Fruit fly (Drosophila melanogaster): ENCODE data around the gene Ilp8.

Gene Ilp8

DNA sequence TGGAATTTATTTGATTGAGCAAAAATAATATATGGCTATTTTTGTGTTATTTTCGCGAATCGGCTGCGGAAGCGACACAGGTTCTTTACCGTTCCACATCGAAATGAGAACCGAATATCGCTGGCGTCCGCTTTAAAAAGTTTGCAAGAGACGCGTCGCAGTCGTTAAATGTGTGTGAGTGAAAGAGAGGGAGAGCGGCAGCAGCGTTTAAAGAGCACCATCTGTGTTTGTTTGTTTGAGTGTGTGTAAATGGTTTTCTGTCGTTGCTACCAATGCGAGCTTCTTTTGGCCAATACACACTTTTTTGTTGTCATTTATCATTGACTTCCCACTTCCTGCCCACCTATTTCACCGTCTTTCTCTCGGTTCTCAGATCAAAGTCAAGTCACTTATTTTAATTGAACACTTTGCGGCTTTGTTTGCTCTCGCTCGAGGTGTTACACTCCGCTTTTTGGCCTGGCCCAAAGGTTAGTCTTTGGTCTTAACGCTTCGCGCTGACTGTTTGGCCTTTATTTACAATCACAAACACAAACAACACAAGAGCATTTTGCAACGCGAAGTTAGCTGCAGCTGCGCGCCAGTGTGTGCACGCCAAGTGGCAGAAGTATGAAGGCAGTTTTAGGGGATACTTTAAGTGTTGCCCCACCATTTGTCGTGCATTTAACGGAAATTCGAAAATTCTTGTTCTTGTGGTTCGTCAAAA is 19.7 kb downstream of the Ilp8 start, which contains the start of gene CG3764 (continued):
- TF ChIP-seq Blimp-1 (GFP tag; optimal IDR thresholded peaks at IDR 0.05): peak; percentile 68
- TF ChIP-seq CG3032 (tag; optimal IDR thresholded peaks at IDR 0.05): peak; percentile 28
- peak; percentile 37 for TF ChIP-seq CG9139 (GFP tag; optimal IDR thresholded peaks at IDR 0.05)
- peak; percentile 43 for TF ChIP-seq OdsH (GFP tag; optimal IDR thresholded peaks at IDR 0.05)
- peak; percentile 6 for TF ChIP-seq CG32006 (GFP tag; optimal IDR thresholded peaks at IDR 0.05)
- peak; percentile 33 for TF ChIP-seq CG6792 (GFP tag; optimal IDR thresholded peaks at IDR 0.05)
- TF ChIP-seq Gug (GFP tag; IDR thresholded peaks at IDR 0.05): no peak
- TF ChIP-seq CG6163 (GFP tag; IDR thresholded peaks at IDR 0.05): peak; percentile 70
- TF ChIP-seq CG8119 (GFP tag; IDR thresholded peaks at IDR 0.05): peak; percentile 18; the same call in 1 of the 3 replicates
- peak; percentile 53 for TF ChIP-seq CG10669 (GFP tag; optimal IDR thresholded peaks at IDR 0.05)
- TF ChIP-seq esn (GFP tag; optimal IDR thresholded peaks at IDR 0.05): peak; percentile 63
- no peak for TF ChIP-seq CG11902 (GFP tag; optimal IDR thresholded peaks at IDR 0.05)
- no peak for TF ChIP-seq CG11294 (GFP tag; IDR thresholded peaks at IDR 0.05)
- TF ChIP-seq Eip78C (GFP tag): peak; percentile 74
- TF ChIP-seq Sox102F (GFP tag; optimal IDR thresholded peaks at IDR 0.05): peak; percentile 49
- peak; percentile 68 for TF ChIP-seq Sox14 (GFP tag; optimal IDR thresholded peaks at IDR 0.05)
- TF ChIP-seq Smox (GFP tag; optimal IDR thresholded peaks at IDR 0.05): peak; percentile 34
- TF ChIP-seq fd85E (GFP tag; optimal IDR thresholded peaks at IDR 0.05): no peak

DNA sequence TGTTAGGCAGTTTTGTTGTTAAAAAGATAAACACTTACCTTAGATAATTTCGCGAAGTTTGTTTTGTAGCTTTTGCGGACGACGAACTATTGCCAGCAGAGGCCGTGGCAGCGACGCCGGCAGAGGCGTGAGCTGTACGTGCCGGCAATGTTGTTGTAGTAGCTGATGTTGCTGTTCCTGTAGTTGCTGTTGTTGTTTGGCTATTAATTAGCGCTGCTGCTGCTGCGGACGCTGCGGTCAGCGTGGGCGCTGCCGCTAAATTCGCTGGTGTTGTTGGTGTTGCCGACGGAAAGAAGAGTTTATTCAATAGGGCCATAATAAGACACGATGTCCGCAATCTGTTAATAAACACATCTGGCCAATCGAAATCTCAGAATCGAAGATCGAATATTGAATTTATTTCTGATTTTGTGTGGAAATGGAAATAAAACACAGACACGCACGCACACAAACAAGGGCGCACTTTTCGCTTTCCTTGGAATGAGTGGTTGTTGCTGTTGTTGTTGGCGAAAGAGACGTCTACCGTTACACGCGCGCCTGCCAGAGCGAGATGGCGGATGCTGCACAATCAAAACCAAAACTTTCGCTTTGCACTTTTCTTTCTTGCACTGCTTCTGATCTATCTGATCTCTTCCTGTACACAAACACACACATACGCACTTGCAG is 20.4 kb downstream of the Ilp8 start:
- TF ChIP-seq topi (GFP tag; optimal IDR thresholded peaks at IDR 0.05) (no peak), CG11902 (GFP tag; optimal IDR thresholded peaks at IDR 0.05) (no peak), CG6276 (GFP tag; optimal IDR thresholded peaks at IDR 0.05) (peak; percentile 11), Lpt (GFP tag; optimal IDR thresholded peaks at IDR 0.05) (peak; percentile 16), Blimp-1 (GFP tag; optimal IDR thresholded peaks at IDR 0.05) (peak; percentile 98), svp (GFP tag) (peak; percentile 93)

- TF ChIP-seq cyc (GFP tag; optimal IDR thresholded peaks at IDR 0.05) (no peak), esn (GFP tag; optimal IDR thresholded peaks at IDR 0.05) (peak; percentile 77), net (GFP tag; optimal IDR thresholded peaks at IDR 0.05) (no peak), CG8319 (GFP tag; optimal IDR thresholded peaks at IDR 0.05) (peak; percentile 7), spab (GFP tag; optimal IDR thresholded peaks at IDR 0.05) (peak; percentile 7), Sox15 (GFP tag; optimal IDR thresholded peaks at IDR 0.05) (peak; percentile 21), eg (GFP tag; IDR thresholded peaks at IDR 0.05) (no peak), acj6 (GFP tag; optimal IDR thresholded peaks at IDR 0.05) (peak; percentile 38), Sox102F (GFP tag; optimal IDR thresholded peaks at IDR 0.05) (peak; percentile 34), dac (GFP tag; optimal IDR thresholded peaks at IDR 0.05) (no peak), fd85E (GFP tag; optimal IDR thresholded peaks at IDR 0.05) (peak; percentile 17), Hr39 (GFP tag; optimal IDR thresholded peaks at IDR 0.05) (peak; percentile 40), Ets21C (GFP tag; optimal IDR thresholded peaks at IDR 0.05) (peak; percentile 21), Smox (GFP tag; optimal IDR thresholded peaks at IDR 0.05) (peak; percentile 41), CG9139 (GFP tag; optimal IDR thresholded peaks at IDR 0.05) (no peak), Ets96B (tag; optimal IDR thresholded peaks at IDR 0.05) (no peak), Hr38 (GFP tag; optimal IDR thresholded peaks at IDR 0.05) (no peak), CG4318 (GFP tag; optimal IDR thresholded peaks at IDR 0.05) (peak; percentile 13), CG8632 (GFP tag; optimal IDR thresholded peaks at IDR 0.05) (peak; percentile 42), CG10631 (GFP tag; optimal IDR thresholded peaks at IDR 0.05) (peak; percentile 65), ss (GFP tag; optimal IDR thresholded peaks at IDR 0.05) (peak in 1 of 2 experiments; percentile 18), CG11294 (GFP tag; IDR thresholded peaks at IDR 0.05) (no peak), topi (GFP tag; optimal IDR thresholded peaks at IDR 0.05) (peak; percentile 28), fd59A (GFP tag; optimal IDR thresholded peaks at IDR 0.05) (no peak), CG11902 (GFP tag; optimal IDR thresholded peaks at IDR 0.05) (no peak), Eip75B (GFP tag; optimal IDR thresholded peaks at IDR 0.05) (no peak), Lpt (GFP tag; optimal IDR thresholded peaks at IDR 0.05) (no peak), achi (GFP tag; optimal IDR thresholded peaks at IDR 0.05) (no peak), CG11762 (GFP tag; optimal IDR thresholded peaks at IDR 0.05; ENCODE audit: insufficient read depth) (peak; percentile 21), CG6808 (GFP tag; optimal IDR thresholded peaks at IDR 0.05) (no peak), OdsH (GFP tag; optimal IDR thresholded peaks at IDR 0.05) (peak; percentile 43)
These were observed 21.2 kb downstream of the Ilp8 start for dm6 chr3L:17010492-17011303.

All from whole organism, prepupa.